Worm (Caenorhabditis elegans) whole organism, L4 larva: ENCODE measurements around the gene tatn-1.

Source experiments
- D1046.2 ChIP-seq: fragments of 200-800 bp; sonication (Bioruptor generic); IDR thresholded peaks from 2 replicates; pipeline ENCODE4 v1.3.6; 2022; ENCODE audit warnings: missing genetic modification characterization, missing compliant biosample characterization
- F26F4.8 ChIP-seq: fragments of 200-800 bp; sonication (Bioruptor generic); conservative IDR thresholded peaks from 2 replicates; pipeline ENCODE4 v1.3.6; 2022; ENCODE audit warnings: missing genetic modification characterization, missing compliant biosample characterization
- F37D6.2 ChIP-seq: sonication (generic microtip); optimal IDR thresholded peaks from 2 replicates; lab custom pipeline; 2016; ENCODE audit warnings: mild to moderate bottlenecking, missing genetic modification characterization, missing compliant biosample characterization
- F49E8.2 ChIP-seq: sonication (generic microtip); optimal IDR thresholded peaks from 2 replicates; lab custom pipeline; 2016; ENCODE audit warnings: missing compliant biosample characterization, mild to moderate bottlenecking, missing genetic modification characterization, borderline replicate concordance
- R02D3.7 ChIP-seq: fragments of 150-350 bp; sonication (generic microtip); optimal IDR thresholded peaks from 3 replicates; lab custom pipeline; 2014; ENCODE audit warnings: missing biosample characterization, missing genetic modification characterization
- Y48G9A.11 ChIP-seq: fragments of 200-800 bp; sonication (Bioruptor generic); IDR thresholded peaks from 2 replicates; pipeline ENCODE4 v1.3.6; 2022; ENCODE audit warnings: missing genetic modification reagents, missing genetic modification characterization, missing compliant biosample characterization
- ZK546.5 ChIP-seq, 2 experiments: sonication (generic microtip); optimal IDR thresholded peaks; 2 replicates each; lab custom pipeline; 2017; ENCODE audit warnings: missing biosample characterization in 2 of 2, missing genetic modification characterization in 2 of 2
- ama-1 ChIP-seq: fragments of 150-350 bp; optimal IDR thresholded peaks from 2 replicates; lab custom pipeline; 2014; ENCODE audit warnings: inconsistent platforms, mixed read lengths
- attf-4 ChIP-seq: sonication (generic microtip); optimal IDR thresholded peaks from 3 replicates; lab custom pipeline; 2017; ENCODE audit warnings: missing biosample characterization, missing genetic modification characterization
- ceh-20 ChIP-seq: fragments of 200-800 bp; sonication (Bioruptor generic); IDR thresholded peaks from 2 replicates; pipeline ENCODE4 v1.3.6; 2022; ENCODE audit warnings: missing genetic modification reagents, missing genetic modification characterization, missing compliant biosample characterization
- ceh-28 ChIP-seq: fragments of 150-350 bp; optimal IDR thresholded peaks from 2 replicates; lab custom pipeline; 2014; ENCODE audit warnings: missing biosample characterization, missing genetic modification reagents, missing genetic modification characterization
- ceh-32 ChIP-seq: sonication (generic microtip); optimal IDR thresholded peaks from 2 replicates; lab custom pipeline; 2016; ENCODE audit warnings: mild to moderate bottlenecking, missing genetic modification characterization, missing compliant biosample characterization; ENCODE audit not compliant: poor library complexity
- ceh-44 ChIP-seq: fragments of 200-800 bp; sonication (Bioruptor generic); IDR thresholded peaks from 2 replicates; pipeline ENCODE4 v1.3.6; 2022; ENCODE audit warnings: missing genetic modification reagents, missing genetic modification characterization, missing compliant biosample characterization
- ceh-62 ChIP-seq: sonication (generic microtip); optimal IDR thresholded peaks from 2 replicates; lab custom pipeline; 2017; ENCODE audit warnings: missing biosample characterization, missing genetic modification characterization
- ceh-82 ChIP-seq: sonication (generic microtip); optimal IDR thresholded peaks from 2 replicates; lab custom pipeline; 2017; ENCODE audit warnings: missing biosample characterization, missing genetic modification characterization
- cey-2 ChIP-seq: sonication (generic microtip); optimal IDR thresholded peaks from 3 replicates; lab custom pipeline; 2017; ENCODE audit warnings: missing genetic modification characterization, mild to moderate bottlenecking, missing compliant biosample characterization, antibody characterized with exemption, borderline replicate concordance; ENCODE audit not compliant: insufficient read depth
- ctbp-1 ChIP-seq: fragments of 200-800 bp; sonication (Bioruptor generic); IDR thresholded peaks from 2 replicates; pipeline ENCODE4 v1.3.6; 2022; ENCODE audit warnings: missing genetic modification reagents, missing genetic modification characterization, missing compliant biosample characterization
- daf-16 ChIP-seq, 3 experiments: sonication (generic microtip); optimal IDR thresholded peaks; 2 replicates each; lab custom pipeline; 2016 to 2017; ENCODE audit warnings: missing genetic modification characterization in 3 of 3, missing genetic modification reagents in 3 of 3, mild to moderate bottlenecking in 2 of 3, missing compliant biosample characterization in 2 of 3, missing biosample characterization in 1 of 3, moderate library complexity in 1 of 3
- daf-19 ChIP-seq: fragments of 200-800 bp; sonication (Bioruptor generic); conservative IDR thresholded peaks from 2 replicates; pipeline ENCODE4 v1.3.6; 2022; ENCODE audit warnings: missing genetic modification characterization, missing compliant biosample characterization
- daf-8 ChIP-seq: fragments of 200-800 bp; sonication (Bioruptor generic); IDR thresholded peaks from 2 replicates; pipeline ENCODE4 v1.3.6; 2022; ENCODE audit warnings: missing genetic modification characterization, missing compliant biosample characterization
- dmd-8 ChIP-seq: fragments of 200-800 bp; sonication (Bioruptor generic); IDR thresholded peaks from 2 replicates; pipeline ENCODE4 v1.3.6; 2022; ENCODE audit warnings: missing genetic modification characterization, missing compliant biosample characterization
- dmd-9 ChIP-seq: fragments of 200-800 bp; sonication (Bioruptor generic); IDR thresholded peaks from 2 replicates; pipeline ENCODE4 v1.3.6; 2022; ENCODE audit warnings: missing genetic modification reagents, missing genetic modification characterization, missing compliant biosample characterization
- dve-1 ChIP-seq: sonication (generic microtip); optimal IDR thresholded peaks from 2 replicates; lab custom pipeline; 2017; ENCODE audit warnings: antibody characterized with exemption, mild to moderate bottlenecking, missing genetic modification characterization, missing compliant biosample characterization; ENCODE audit not compliant: insufficient read depth
- egl-43 ChIP-seq: fragments of 200-800 bp; sonication (Bioruptor generic); IDR thresholded peaks from 2 replicates; pipeline ENCODE4 v1.3.6; 2022; ENCODE audit warnings: missing genetic modification reagents, missing genetic modification characterization, missing compliant biosample characterization
- fkh-10 ChIP-seq: fragments of 150-350 bp; optimal IDR thresholded peaks from 2 replicates; lab custom pipeline; 2014; ENCODE audit warnings: missing biosample characterization, missing genetic modification reagents, missing genetic modification characterization
- hmg-1.1 ChIP-seq: fragments of 200-800 bp; sonication (Bioruptor generic); IDR thresholded peaks from 2 replicates; pipeline ENCODE4 v1.3.6; 2022; ENCODE audit warnings: missing genetic modification reagents, missing genetic modification characterization, missing compliant biosample characterization
- jun-1 ChIP-seq: fragments of 150-350 bp; optimal IDR thresholded peaks from 2 replicates; lab custom pipeline; 2014; ENCODE audit warnings: missing biosample characterization, missing genetic modification reagents, missing genetic modification characterization
- lin-13 ChIP-seq: fragments of 150-350 bp; optimal IDR thresholded peaks from 2 replicates; lab custom pipeline; 2014; ENCODE audit warnings: missing biosample characterization, missing genetic modification reagents, missing genetic modification characterization
- lin-39 ChIP-seq: fragments of 150-350 bp; optimal IDR thresholded peaks from 2 replicates; lab custom pipeline; 2014; ENCODE audit warnings: missing biosample characterization, missing genetic modification reagents, missing genetic modification characterization
- madf-5 ChIP-seq, 2 experiments: fragments of 200-800 bp; sonication (Bioruptor generic); IDR thresholded peaks; 2 replicates each; pipeline ENCODE4 v1.3.6; 2022; ENCODE audit warnings: missing compliant biosample characterization in 2 of 2, missing genetic modification characterization in 2 of 2
- madf-9 ChIP-seq: fragments of 200-800 bp; sonication (Bioruptor generic); conservative IDR thresholded peaks from 2 replicates; pipeline ENCODE4 v1.3.6; 2022; ENCODE audit warnings: missing genetic modification reagents, missing genetic modification characterization, missing compliant biosample characterization
- mdl-1 ChIP-seq, 2 experiments: fragments of 150-350 bp in 1 of 2; sonication (generic microtip) in 1 of 2; optimal IDR thresholded peaks; 2 replicates each; lab custom pipeline; 2014 to 2017; ENCODE audit warnings: missing biosample characterization in 2 of 2, missing genetic modification characterization in 2 of 2
- mxl-2 ChIP-seq: fragments of 200-800 bp; sonication (Bioruptor generic); conservative IDR thresholded peaks from 2 replicates; pipeline ENCODE4 v1.3.6; 2022; ENCODE audit warnings: missing genetic modification reagents, missing genetic modification characterization, missing compliant biosample characterization
- nhr-10 ChIP-seq: fragments of 150-350 bp; optimal IDR thresholded peaks from 2 replicates; lab custom pipeline; 2014; ENCODE audit warnings: missing biosample characterization, missing genetic modification characterization
- nhr-102 ChIP-seq: sonication (generic microtip); optimal IDR thresholded peaks from 2 replicates; lab custom pipeline; 2016; ENCODE audit warnings: mild to moderate bottlenecking, missing genetic modification characterization, moderate library complexity, missing compliant biosample characterization
- nhr-111 ChIP-seq: fragments of 200-800 bp; sonication (Bioruptor generic); optimal IDR thresholded peaks from 2 replicates; lab custom pipeline; 2018; ENCODE audit warnings: mild to moderate bottlenecking, missing genetic modification characterization, missing compliant biosample characterization
- nhr-237 ChIP-seq: sonication (generic microtip); optimal IDR thresholded peaks from 2 replicates; lab custom pipeline; 2017; ENCODE audit warnings: missing biosample characterization, missing genetic modification characterization
- nhr-28 ChIP-seq: fragments of 150-350 bp; optimal IDR thresholded peaks from 2 replicates; lab custom pipeline; 2014; ENCODE audit warnings: missing biosample characterization, missing genetic modification characterization
- nhr-42 ChIP-seq: fragments of 200-800 bp; sonication (Bioruptor generic); IDR thresholded peaks from 2 replicates; pipeline ENCODE4 v1.3.6; 2022; ENCODE audit warnings: missing genetic modification characterization, missing compliant biosample characterization
- nhr-77 ChIP-seq: fragments of 150-350 bp; optimal IDR thresholded peaks from 2 replicates; lab custom pipeline; 2014; ENCODE audit warnings: missing biosample characterization, missing genetic modification characterization
- php-3 ChIP-seq: fragments of 200-800 bp; sonication (Bioruptor generic); IDR thresholded peaks from 2 replicates; pipeline ENCODE4 v1.3.6; 2022; ENCODE audit warnings: missing genetic modification reagents, missing genetic modification characterization, missing compliant biosample characterization
- pqm-1 ChIP-seq: sonication (generic microtip); optimal IDR thresholded peaks from 2 replicates; lab custom pipeline; 2017; ENCODE audit warnings: missing biosample characterization, missing genetic modification characterization
- rbr-2 ChIP-seq: sonication (generic microtip); optimal IDR thresholded peaks from 2 replicates; lab custom pipeline; 2016; ENCODE audit warnings: missing genotype, missing genetic modification characterization, missing compliant biosample characterization
- set-16 ChIP-seq: fragments of 200-800 bp; sonication (Bioruptor generic); IDR thresholded peaks from 2 replicates; pipeline ENCODE4 v1.3.6; 2022; ENCODE audit warnings: missing genetic modification reagents, missing genetic modification characterization, missing compliant biosample characterization
- snpc-4 ChIP-seq: fragments of 150-350 bp; optimal IDR thresholded peaks from 2 replicates; lab custom pipeline; 2014; ENCODE audit warnings: missing biosample characterization, missing genetic modification characterization
- tag-97 ChIP-seq: fragments of 200-800 bp; sonication (Bioruptor generic); IDR thresholded peaks from 2 replicates; pipeline ENCODE4 v1.3.6; 2022; ENCODE audit warnings: missing genetic modification characterization, missing compliant biosample characterization
- zag-1 ChIP-seq: fragments of 150-350 bp; optimal IDR thresholded peaks from 2 replicates; lab custom pipeline; 2014; ENCODE audit warnings: missing biosample characterization, missing genetic modification characterization
- zfp-2 ChIP-seq: sonication (generic microtip); optimal IDR thresholded peaks from 2 replicates; lab custom pipeline; 2016; ENCODE audit warnings: mild to moderate bottlenecking, missing genetic modification characterization, missing compliant biosample characterization
- zip-11 ChIP-seq: fragments of 200-800 bp; sonication (Bioruptor generic); IDR thresholded peaks from 2 replicates; pipeline ENCODE4 v1.3.6; 2022; ENCODE audit warnings: missing genetic modification characterization, missing compliant biosample characterization
- ztf-11 ChIP-seq: fragments of 150-350 bp; optimal IDR thresholded peaks from 2 replicates; lab custom pipeline; 2014; ENCODE audit warnings: missing biosample characterization, missing genetic modification characterization

Gene tatn-1

DNA sequence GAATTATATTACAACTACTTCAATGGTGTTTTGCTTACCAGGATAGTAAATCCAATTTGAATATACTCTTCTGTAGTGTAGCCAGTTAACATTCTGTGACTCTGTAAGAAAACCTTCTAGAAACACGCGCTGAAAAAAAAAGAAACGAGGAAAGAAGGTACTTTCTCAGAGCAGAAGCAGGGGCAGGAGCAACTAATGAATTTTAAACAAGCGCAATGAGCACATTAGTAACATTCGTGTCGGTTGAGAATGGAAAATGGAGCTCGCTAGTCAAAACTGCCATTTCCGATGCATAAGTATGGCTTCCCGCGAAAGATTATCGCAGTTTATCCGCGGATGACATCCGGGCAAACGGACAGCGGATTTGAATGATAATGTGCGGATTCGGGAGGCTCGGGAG, 38.9 kb upstream of the tatn-1 start, which contains the start of gene C05G5.3:
C05G5.3 (minus strand) TSS at position 101 of the 400 bp plus-strand sequence.
- TF ChIP-seq egl-43 (no peak), dmd-9 (GFP tag; lab: Robert Waterston, UW) (no peak), daf-16 (GFP tag; optimal IDR thresholded peaks at IDR 0.05; lab: Kevin White, UChicago) (no peak), daf-16 (tag; optimal IDR thresholded peaks at IDR 0.05; lab: Kevin White, UChicago) (no peak), hmg-1.1 (GFP tag; lab: Robert Waterston, UW) (no peak), ceh-62 (tag; lab: Kevin White, UChicago) (no peak), ceh-28 (tag; lab: Kevin White, UChicago) (no peak), nhr-10 (no peak), lin-39 (tag; lab: Kevin White, UChicago) (no peak), nhr-28 (tag; lab: Kevin White, UChicago) (no peak), ceh-44 (no peak), attf-4 (tag; lab: Kevin White, UChicago) (no peak), ceh-32 (no peak), daf-19 (GFP tag; lab: Robert Waterston, UW) (no peak), snpc-4 (tag; lab: Kevin White, UChicago) (no peak), zag-1 (tag; lab: Kevin White, UChicago) (no peak), lin-13 (no peak), madf-9 (GFP tag; lab: Robert Waterston, UW) (no peak)

- no peak for TF ChIP-seq nhr-42
- no peak for TF ChIP-seq zfp-2 (tag; lab: Kevin White, UChicago)
- TF ChIP-seq nhr-77 (tag; lab: Kevin White, UChicago): peak; percentile 61
- TF ChIP-seq dmd-8 (GFP tag; lab: Robert Waterston, UW): no peak
- peak; percentile 69 for TF ChIP-seq nhr-102 (tag; lab: Kevin White, UChicago)
- no peak for TF ChIP-seq daf-8 (GFP tag; lab: Robert Waterston, UW)
- no peak for TF ChIP-seq R02D3.7 (tag; lab: Kevin White, UChicago)
- TF ChIP-seq ZK546.5 (tag; optimal IDR thresholded peaks at IDR 0.05; lab: Kevin White, UChicago): no peak
- peak; percentile 93 for TF ChIP-seq dve-1
- TF ChIP-seq zip-11: no peak
- peak; percentile 91 for TF ChIP-seq rbr-2 (tag; lab: Kevin White, UChicago)
- peak; percentile 75 to 95 for TF ChIP-seq mdl-1 (tag; optimal IDR thresholded peaks at IDR 0.05; lab: Kevin White, UChicago)
- TF ChIP-seq D1046.2 (GFP tag; lab: Robert Waterston, UW): no peak
- no peak for TF ChIP-seq F49E8.2 (tag; lab: Kevin White, UChicago)
- TF ChIP-seq nhr-111 (GFP tag; lab: Kevin White, UChicago): no peak
- no peak for TF ChIP-seq ama-1 (lab: Kevin White, UChicago)
- TF ChIP-seq madf-5 (GFP tag; IDR thresholded peaks at IDR 0.05; lab: Robert Waterston, UW): no peak
- TF ChIP-seq Y48G9A.11: no peak
- TF ChIP-seq ceh-20 (GFP tag; lab: Robert Waterston, UW): peak; percentile 45; the same call in 1 of the 2 replicates
- TF ChIP-seq ctbp-1 (GFP tag; lab: Robert Waterston, UW): peak; percentile 80
- TF ChIP-seq fkh-10: peak; percentile 62
- TF ChIP-seq jun-1 (tag; lab: Kevin White, UChicago): no peak
- TF ChIP-seq nhr-10: no peak
- no peak for TF ChIP-seq tag-97
- TF ChIP-seq ceh-82 (tag; lab: Kevin White, UChicago): no peak
- TF ChIP-seq set-16 (GFP tag; lab: Robert Waterston, UW): peak; percentile 66
- no peak for TF ChIP-seq cey-2 (tag; lab: Kevin White, UChicago)
- TF ChIP-seq nhr-28 (tag; lab: Kevin White, UChicago): peak; percentile 90
- no peak for TF ChIP-seq zag-1 (tag; lab: Kevin White, UChicago)
- peak; percentile 11 for TF ChIP-seq nhr-237
- TF ChIP-seq F26F4.8: no peak
- TF ChIP-seq pqm-1 (tag; lab: Kevin White, UChicago): peak; percentile 67
- no peak for TF ChIP-seq mxl-2 (GFP tag; lab: Robert Waterston, UW)
- no peak for TF ChIP-seq ztf-11 (tag; lab: Kevin White, UChicago)
- TF ChIP-seq php-3: peak; percentile 75
- peak; percentile 23 for TF ChIP-seq F37D6.2 (tag; lab: Kevin White, UChicago)
Measured at ce11 chrX:14753514-14754076, 37.2 kb upstream of the tatn-1 start, which contains the start of gene sucl-1. TSS of gene sucl-1 (plus strand) at chrX:14754026.
